Worm (Caenorhabditis elegans) whole organism, L4 larva: ENCODE results near the gene nhr-46.

Experiments
- D1046.2 ChIP-seq: fragments of 200-800 bp; sonication (Bioruptor generic); IDR thresholded peaks from 2 replicates; pipeline ENCODE4 v1.3.6; 2022; ENCODE audit warnings: missing genetic modification characterization, missing compliant biosample characterization
- F37D6.2 ChIP-seq: sonication (generic microtip); optimal IDR thresholded peaks from 2 replicates; lab custom pipeline; 2016; ENCODE audit warnings: mild to moderate bottlenecking, missing genetic modification characterization, missing compliant biosample characterization
- F44E2.7 ChIP-seq: fragments of 200-800 bp; sonication (Bioruptor generic); IDR thresholded peaks from 2 replicates; pipeline ENCODE4 v2.1.2; 2022; ENCODE audit warnings: missing genetic modification characterization, missing compliant biosample characterization
- F49E8.2 ChIP-seq: sonication (generic microtip); optimal IDR thresholded peaks from 2 replicates; lab custom pipeline; 2016; ENCODE audit warnings: missing compliant biosample characterization, mild to moderate bottlenecking, missing genetic modification characterization, borderline replicate concordance
- R02D3.7 ChIP-seq: fragments of 150-350 bp; sonication (generic microtip); optimal IDR thresholded peaks from 3 replicates; lab custom pipeline; 2014; ENCODE audit warnings: missing biosample characterization, missing genetic modification characterization
- T20F7.1 ChIP-seq: fragments of 200-800 bp; sonication (Bioruptor generic); optimal IDR thresholded peaks from 2 replicates; lab custom pipeline; 2018; ENCODE audit warnings: mild to moderate bottlenecking, missing genetic modification characterization, missing compliant biosample characterization
- Y5F2A.4 ChIP-seq: fragments of 200-800 bp; sonication (Bioruptor generic); optimal IDR thresholded peaks from 2 replicates; lab custom pipeline; 2018; ENCODE audit warnings: mild to moderate bottlenecking, missing genetic modification characterization, missing compliant biosample characterization
- aha-1 ChIP-seq: fragments of 150-350 bp; peaks from one replicate; lab custom pipeline; 2014; ENCODE audit warnings: missing biosample characterization, missing genetic modification characterization
- aly-2 ChIP-seq: sonication (generic microtip); optimal IDR thresholded peaks from 2 replicates; lab custom pipeline; 2018; ENCODE audit warnings: missing biosample characterization, missing genetic modification characterization
- attf-4 ChIP-seq: sonication (generic microtip); optimal IDR thresholded peaks from 3 replicates; lab custom pipeline; 2017; ENCODE audit warnings: missing biosample characterization, missing genetic modification characterization
- daf-16 ChIP-seq, 3 experiments: sonication (generic microtip); optimal IDR thresholded peaks; 2 replicates each; lab custom pipeline; 2016 to 2017; ENCODE audit warnings: missing genetic modification characterization in 3 of 3, missing genetic modification reagents in 3 of 3, mild to moderate bottlenecking in 2 of 3, missing compliant biosample characterization in 2 of 3, missing biosample characterization in 1 of 3, moderate library complexity in 1 of 3
- daf-19 ChIP-seq: fragments of 200-800 bp; sonication (Bioruptor generic); conservative IDR thresholded peaks from 2 replicates; pipeline ENCODE4 v1.3.6; 2022; ENCODE audit warnings: missing genetic modification characterization, missing compliant biosample characterization
- daf-8 ChIP-seq: fragments of 200-800 bp; sonication (Bioruptor generic); IDR thresholded peaks from 2 replicates; pipeline ENCODE4 v1.3.6; 2022; ENCODE audit warnings: missing genetic modification characterization, missing compliant biosample characterization
- dmd-6 ChIP-seq: fragments of 200-800 bp; sonication (Bioruptor generic); IDR thresholded peaks from 2 replicates; pipeline ENCODE4 v1.3.6; 2022; ENCODE audit warnings: missing genetic modification reagents, missing genetic modification characterization, missing compliant biosample characterization
- dmd-8 ChIP-seq: fragments of 200-800 bp; sonication (Bioruptor generic); IDR thresholded peaks from 2 replicates; pipeline ENCODE4 v1.3.6; 2022; ENCODE audit warnings: missing genetic modification characterization, missing compliant biosample characterization
- dmd-9 ChIP-seq: fragments of 200-800 bp; sonication (Bioruptor generic); IDR thresholded peaks from 2 replicates; pipeline ENCODE4 v1.3.6; 2022; ENCODE audit warnings: missing genetic modification reagents, missing genetic modification characterization, missing compliant biosample characterization
- dpl-1 ChIP-seq: fragments of 150-350 bp; optimal IDR thresholded peaks from 2 replicates; lab custom pipeline; 2014; ENCODE audit warnings: missing biosample characterization, missing genetic modification reagents, missing genetic modification characterization
- dve-1 ChIP-seq: sonication (generic microtip); optimal IDR thresholded peaks from 2 replicates; lab custom pipeline; 2017; ENCODE audit warnings: antibody characterized with exemption, mild to moderate bottlenecking, missing genetic modification characterization, missing compliant biosample characterization; ENCODE audit not compliant: insufficient read depth
- egl-27 ChIP-seq: sonication (generic microtip); optimal IDR thresholded peaks from 3 replicates; lab custom pipeline; 2017; ENCODE audit warnings: missing biosample characterization, missing genetic modification reagents, missing genetic modification characterization
- hlh-11 ChIP-seq: fragments of 200-800 bp; sonication (Bioruptor generic); optimal IDR thresholded peaks from 2 replicates; lab custom pipeline; 2018; ENCODE audit warnings: mild to moderate bottlenecking, missing genetic modification characterization, missing compliant biosample characterization
- hlh-30 ChIP-seq: sonication (generic microtip); optimal IDR thresholded peaks from 2 replicates; lab custom pipeline; 2017; ENCODE audit warnings: antibody characterized with exemption, mild to moderate bottlenecking, missing genetic modification characterization, missing compliant biosample characterization; ENCODE audit not compliant: insufficient read depth
- lin-1 ChIP-seq: fragments of 200-800 bp; sonication (Bioruptor generic); IDR thresholded peaks from 2 replicates; pipeline ENCODE4 v1.3.6; 2022; ENCODE audit warnings: missing genetic modification reagents, missing genetic modification characterization, missing compliant biosample characterization
- lsy-2 ChIP-seq, 2 experiments: fragments of 150-350 bp in 1 of 2; sonication (generic microtip) in 1 of 2; optimal IDR thresholded peaks; 2 replicates each; lab custom pipeline; 2014 to 2017; ENCODE audit warnings: missing biosample characterization in 2 of 2, missing genetic modification characterization in 2 of 2
- mdl-1 ChIP-seq, 2 experiments: fragments of 150-350 bp in 1 of 2; sonication (generic microtip) in 1 of 2; optimal IDR thresholded peaks; 2 replicates each; lab custom pipeline; 2014 to 2017; ENCODE audit warnings: missing biosample characterization in 2 of 2, missing genetic modification characterization in 2 of 2
- mdt-29 ChIP-seq: fragments of 200-800 bp; sonication (Bioruptor generic); IDR thresholded peaks from 2 replicates; pipeline ENCODE4 v1.3.6; 2022; ENCODE audit warnings: missing genetic modification reagents, missing genetic modification characterization, missing compliant biosample characterization
- mxl-2 ChIP-seq: fragments of 200-800 bp; sonication (Bioruptor generic); conservative IDR thresholded peaks from 2 replicates; pipeline ENCODE4 v1.3.6; 2022; ENCODE audit warnings: missing genetic modification reagents, missing genetic modification characterization, missing compliant biosample characterization
- nhr-10 ChIP-seq: fragments of 150-350 bp; optimal IDR thresholded peaks from 2 replicates; lab custom pipeline; 2014; ENCODE audit warnings: missing biosample characterization, missing genetic modification characterization
- nhr-102 ChIP-seq: sonication (generic microtip); optimal IDR thresholded peaks from 2 replicates; lab custom pipeline; 2016; ENCODE audit warnings: mild to moderate bottlenecking, missing genetic modification characterization, moderate library complexity, missing compliant biosample characterization
- nhr-11 ChIP-seq: fragments of 150-350 bp; optimal IDR thresholded peaks from 2 replicates; lab custom pipeline; 2014; ENCODE audit warnings: missing biosample characterization, missing genetic modification characterization
- nhr-28 ChIP-seq: fragments of 150-350 bp; optimal IDR thresholded peaks from 2 replicates; lab custom pipeline; 2014; ENCODE audit warnings: missing biosample characterization, missing genetic modification characterization
- nhr-48 ChIP-seq: sonication (generic microtip); optimal IDR thresholded peaks from 2 replicates; lab custom pipeline; 2016; ENCODE audit warnings: mild to moderate bottlenecking, missing genetic modification characterization, missing compliant biosample characterization
- nhr-6 ChIP-seq: fragments of 150-350 bp; optimal IDR thresholded peaks from 2 replicates; lab custom pipeline; 2014; ENCODE audit warnings: missing biosample characterization, missing genetic modification characterization
- nhr-77 ChIP-seq: fragments of 150-350 bp; optimal IDR thresholded peaks from 2 replicates; lab custom pipeline; 2014; ENCODE audit warnings: missing biosample characterization, missing genetic modification characterization
- pqm-1 ChIP-seq: sonication (generic microtip); optimal IDR thresholded peaks from 2 replicates; lab custom pipeline; 2017; ENCODE audit warnings: missing biosample characterization, missing genetic modification characterization
- snpc-4 ChIP-seq: fragments of 150-350 bp; optimal IDR thresholded peaks from 2 replicates; lab custom pipeline; 2014; ENCODE audit warnings: missing biosample characterization, missing genetic modification characterization
- unc-62 ChIP-seq, 3 experiments: fragments of 150-350 bp in 1 of 3; sonication (generic microtip); optimal IDR thresholded peaks in 2 of 3; peaks in 1 of 3; 1 replicate in 1 of 3; 2 replicates in 2 of 3; lab custom pipeline; 2014 to 2017; ENCODE audit warnings: missing biosample characterization in 3 of 3, missing genetic modification characterization in 3 of 3, missing genetic modification reagents in 3 of 3, missing genotype in 1 of 3
- zag-1 ChIP-seq: fragments of 150-350 bp; optimal IDR thresholded peaks from 2 replicates; lab custom pipeline; 2014; ENCODE audit warnings: missing biosample characterization, missing genetic modification characterization
- zfp-2 ChIP-seq: sonication (generic microtip); optimal IDR thresholded peaks from 2 replicates; lab custom pipeline; 2016; ENCODE audit warnings: mild to moderate bottlenecking, missing genetic modification characterization, missing compliant biosample characterization
- zfp-3 ChIP-seq: fragments of 200-800 bp; sonication (Bioruptor generic); conservative IDR thresholded peaks from 2 replicates; pipeline ENCODE4 v1.3.6; 2022; ENCODE audit warnings: missing genetic modification reagents, missing genetic modification characterization, missing compliant biosample characterization
- zip-2 ChIP-seq: fragments of 150-350 bp; optimal IDR thresholded peaks from 2 replicates; lab custom pipeline; 2014; ENCODE audit warnings: missing biosample characterization, missing genetic modification characterization
- ztf-11 ChIP-seq: fragments of 150-350 bp; optimal IDR thresholded peaks from 2 replicates; lab custom pipeline; 2014; ENCODE audit warnings: missing biosample characterization, missing genetic modification characterization

Gene nhr-46

DNA sequence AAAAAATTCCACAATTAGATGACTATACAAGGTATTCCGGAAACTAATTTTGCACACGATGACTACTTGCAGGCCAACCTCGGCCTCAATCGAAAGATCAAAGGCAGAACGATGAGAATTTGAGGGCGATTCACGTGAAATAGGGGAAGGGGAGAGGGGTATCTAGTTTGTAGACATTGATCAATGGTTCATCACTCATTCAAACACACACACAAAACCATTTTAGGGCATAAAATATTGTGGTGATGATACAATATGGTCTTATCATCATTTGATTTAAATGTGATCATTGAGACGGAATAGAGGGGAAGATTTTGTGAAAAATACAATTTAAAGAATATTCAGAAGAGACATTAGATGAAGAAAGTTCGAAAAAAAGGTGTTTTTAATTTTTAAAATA lies 5.1 kb upstream of the nhr-46 start:
- TF ChIP-seq zag-1 (tag; lab: Kevin White, UChicago), result no peak
- no peak for TF ChIP-seq dmd-9 (GFP tag; lab: Robert Waterston, UW)
- TF ChIP-seq aly-2 (tag; lab: Kevin White, UChicago), result no peak
- TF ChIP-seq mdl-1 (tag; optimal IDR thresholded peaks at IDR 0.05; lab: Kevin White, UChicago), result peak; percentile 9 to 49
- TF ChIP-seq zfp-2 (tag; lab: Kevin White, UChicago), result no peak
- no peak for TF ChIP-seq zfp-3 (GFP tag; lab: Robert Waterston, UW)
- no peak for TF ChIP-seq F44E2.7 (GFP tag; lab: Robert Waterston, UW)
- no peak for TF ChIP-seq F37D6.2 (tag; lab: Kevin White, UChicago)
- no peak for TF ChIP-seq Y5F2A.4 (GFP tag; lab: Kevin White, UChicago)
- no peak for TF ChIP-seq lsy-2 (tag; optimal IDR thresholded peaks at IDR 0.05; lab: Kevin White, UChicago)
- peak; percentile 72 for TF ChIP-seq dve-1 (tag; lab: Kevin White, UChicago)
- peak; percentile 40 for TF ChIP-seq nhr-10 (tag; lab: Kevin White, UChicago)
- peak; percentile 4 for TF ChIP-seq pqm-1 (tag; lab: Kevin White, UChicago)
- TF ChIP-seq daf-8 (GFP tag; lab: Robert Waterston, UW), result no peak
- TF ChIP-seq unc-62 (GFP tag; optimal IDR thresholded peaks at IDR 0.05 in 1 of 2; lab: Kevin White, UChicago), result peak in 1 of 2 experiments; percentile 34
- no peak for TF ChIP-seq unc-62 (tag; optimal IDR thresholded peaks at IDR 0.05; lab: Kevin White, UChicago)
- peak; percentile 91 for TF ChIP-seq nhr-28 (tag; lab: Kevin White, UChicago)
- TF ChIP-seq egl-27 (tag; lab: Kevin White, UChicago), result no peak
- no peak for TF ChIP-seq nhr-11 (tag; lab: Kevin White, UChicago)
- no peak for TF ChIP-seq F49E8.2 (tag; lab: Kevin White, UChicago)
- TF ChIP-seq nhr-77, result peak; percentile 58
- no peak for TF ChIP-seq snpc-4 (tag; lab: Kevin White, UChicago)
- peak; percentile 58 for TF ChIP-seq hlh-30 (tag; lab: Kevin White, UChicago)
- peak; percentile 71; the same call in 1 of the 2 replicates for TF ChIP-seq mxl-2 (GFP tag; lab: Robert Waterston, UW)
- peak; percentile 57 for TF ChIP-seq hlh-11 (tag; lab: Kevin White, UChicago)
- no peak for TF ChIP-seq aha-1 (tag; lab: Kevin White, UChicago)
- TF ChIP-seq dmd-8 (GFP tag; lab: Robert Waterston, UW), result no peak
- no peak for TF ChIP-seq daf-19 (GFP tag; lab: Robert Waterston, UW)
- TF ChIP-seq attf-4, result no peak
- no peak for TF ChIP-seq ztf-11
- TF ChIP-seq nhr-6 (tag; lab: Kevin White, UChicago), result no peak
- TF ChIP-seq nhr-48 (tag; lab: Kevin White, UChicago), result peak; percentile 24
- TF ChIP-seq nhr-102 (tag; lab: Kevin White, UChicago), result peak; percentile 24
- no peak for TF ChIP-seq T20F7.1 (GFP tag; lab: Kevin White, UChicago)
- TF ChIP-seq lin-1, result 0 out of 2 replicates have a peak, but pooled peaks have one; percentile 52
- no peak for TF ChIP-seq zip-2
- no peak for TF ChIP-seq mdt-29 (GFP tag; lab: Robert Waterston, UW)
- TF ChIP-seq R02D3.7 (tag; lab: Kevin White, UChicago), result no peak
- peak; percentile 2 for TF ChIP-seq dpl-1 (GFP tag; lab: Kevin White, UChicago)
- TF ChIP-seq D1046.2 (GFP tag; lab: Robert Waterston, UW), result no peak
- TF ChIP-seq daf-16 (GFP tag; optimal IDR thresholded peaks at IDR 0.05; lab: Kevin White, UChicago), result no peak
- TF ChIP-seq daf-16 (tag; optimal IDR thresholded peaks at IDR 0.05; lab: Kevin White, UChicago), result peak; percentile 67
- TF ChIP-seq dmd-6 (GFP tag; lab: Robert Waterston, UW), result peak; percentile 85
- TF ChIP-seq, all 104 proteins: peak for 16
